Fruit fly (Drosophila melanogaster) whole organism, embryonic: ENCODE data around the gene CG13962.
A peak's percentile ranks its signal among the peaks of the same experiment; 100 is the strongest.

Experiments used
- BEAF-32 ChIP-seq: fragments of 200-800 bp; sonication (Bioruptor generic); optimal IDR thresholded peaks from 3 replicates; lab custom pipeline; 2017; ENCODE audit warnings: missing biosample characterization, missing genetic modification characterization, mild to moderate bottlenecking, moderate library complexity, missing genetic modification reagents
- Blimp-1 ChIP-seq: fragments of 200-800 bp; sonication (Bioruptor generic); optimal IDR thresholded peaks from 3 replicates; lab custom pipeline; 2018; ENCODE audit warnings: missing biosample characterization, missing genetic modification characterization, mild to moderate bottlenecking, moderate library complexity, missing genetic modification reagents
- CG10565 ChIP-seq: fragments of 200-800 bp; sonication (Bioruptor generic); optimal IDR thresholded peaks from 3 replicates; lab custom pipeline; 2016; ENCODE audit warnings: missing biosample characterization, mild to moderate bottlenecking, missing genetic modification characterization
- CG1233 ChIP-seq: fragments of 200-800 bp; sonication (Bioruptor generic); optimal IDR thresholded peaks from 4 replicates; lab custom pipeline; 2018; ENCODE audit warnings: missing biosample characterization, mild to moderate bottlenecking, missing genetic modification characterization
- CG16815 ChIP-seq: fragments of 200-800 bp; sonication (Bioruptor generic); optimal IDR thresholded peaks from 3 replicates; lab custom pipeline; 2017; ENCODE audit warnings: missing biosample characterization, mild to moderate bottlenecking, missing genetic modification characterization
- CG17186 ChIP-seq: fragments of 200-800 bp; sonication (Bioruptor generic); optimal IDR thresholded peaks from 3 replicates; lab custom pipeline; 2017; ENCODE audit warnings: missing biosample characterization, missing genetic modification reagents, missing genetic modification characterization
- CG17612 ChIP-seq: fragments of 200-800 bp; sonication (Bioruptor generic); IDR thresholded peaks from 2 replicates; pipeline ENCODE4 v1.3.6; 2022; ENCODE audit warnings: missing biosample characterization, missing genetic modification characterization
- CG18619 ChIP-seq: fragments of 200-800 bp; sonication (Bioruptor generic); optimal IDR thresholded peaks from 3 replicates; lab custom pipeline; 2017; ENCODE audit warnings: missing biosample characterization, mild to moderate bottlenecking, missing genetic modification characterization
- CG2199 ChIP-seq: fragments of 200-800 bp; sonication (Bioruptor generic); IDR thresholded peaks from 3 replicates; pipeline ENCODE4 v1.3.6; 2022; ENCODE audit warnings: missing biosample characterization, missing genetic modification characterization
- CG2678 ChIP-seq: fragments of 200-800 bp; sonication (Bioruptor generic); optimal IDR thresholded peaks from 3 replicates; lab custom pipeline; 2019; ENCODE audit warnings: missing biosample characterization, mild to moderate bottlenecking, missing genetic modification characterization, moderate library complexity
- CG3847 ChIP-seq: fragments of 200-800 bp; sonication (Bioruptor generic); IDR thresholded peaks from 2 replicates; pipeline ENCODE4 v1.3.6; 2022; ENCODE audit warnings: missing biosample characterization, missing genetic modification characterization
- CG8388 ChIP-seq: fragments of 200-800 bp; sonication (Bioruptor generic); optimal IDR thresholded peaks from 2 replicates; lab custom pipeline; 2019; ENCODE audit warnings: missing biosample characterization, mild to moderate bottlenecking, missing genetic modification characterization, moderate library complexity
- CrebB ChIP-seq: fragments of 200-800 bp; sonication (Bioruptor generic); optimal IDR thresholded peaks from 3 replicates; lab custom pipeline; 2018; ENCODE audit warnings: missing biosample characterization, mild to moderate bottlenecking, missing genetic modification characterization
- HHEX ChIP-seq: fragments of 200-800 bp; sonication (Bioruptor generic); optimal IDR thresholded peaks from 3 replicates; lab custom pipeline; 2017; ENCODE audit warnings: missing biosample characterization, mild to moderate bottlenecking, missing genetic modification characterization, missing genetic modification reagents
- HmgZ ChIP-seq: fragments of 200-800 bp; sonication (Bioruptor generic); optimal IDR thresholded peaks from 2 replicates; lab custom pipeline; 2018; ENCODE audit warnings: missing biosample characterization, mild to moderate bottlenecking, missing genetic modification characterization
- Myb ChIP-seq: fragments of 200-800 bp; sonication (Bioruptor generic); optimal IDR thresholded peaks from 2 replicates; lab custom pipeline; 2016; ENCODE audit warnings: missing biosample characterization, missing genetic modification characterization
- Nf-YB ChIP-seq: fragments of 200-800 bp; sonication (Bioruptor generic); optimal IDR thresholded peaks from 3 replicates; lab custom pipeline; 2019; ENCODE audit warnings: missing biosample characterization, mild to moderate bottlenecking, missing genetic modification characterization, moderate library complexity
- Sox100B ChIP-seq: fragments of 200-800 bp; sonication (Bioruptor generic); optimal IDR thresholded peaks from 3 replicates; lab custom pipeline; 2018; ENCODE audit warnings: missing biosample characterization, mild to moderate bottlenecking, missing genetic modification characterization
- Ssrp ChIP-seq: fragments of 200-800 bp; sonication (Bioruptor generic); optimal IDR thresholded peaks from 2 replicates; lab custom pipeline; 2018; ENCODE audit warnings: missing biosample characterization, mild to moderate bottlenecking, missing genetic modification characterization, moderate library complexity
- Taf1 ChIP-seq: fragments of 200-800 bp; sonication (Bioruptor generic); IDR thresholded peaks from 2 replicates; pipeline ENCODE4 v1.3.6; 2022; ENCODE audit warnings: missing biosample characterization, missing genetic modification characterization
- amos ChIP-seq: fragments of 200-800 bp; sonication (Bioruptor generic); IDR thresholded peaks from 2 replicates; pipeline ENCODE4 v1.3.6; 2022; ENCODE audit warnings: missing biosample characterization, missing genetic modification characterization; ENCODE audit not compliant: partially characterized antibody
- ara ChIP-seq: fragments of 200-800 bp; sonication (Bioruptor generic); IDR thresholded peaks from 2 replicates; pipeline ENCODE4 v1.3.6; 2022; ENCODE audit warnings: missing biosample characterization, missing genetic modification characterization
- crc ChIP-seq: fragments of 200-800 bp; sonication (Bioruptor generic); optimal IDR thresholded peaks from 2 replicates; lab custom pipeline; 2016; ENCODE audit warnings: missing biosample characterization, missing genetic modification characterization
- dati ChIP-seq: fragments of 200-800 bp; sonication (Bioruptor generic); IDR thresholded peaks from 2 replicates; pipeline ENCODE4 v1.3.6; 2022; ENCODE audit warnings: missing biosample characterization, missing genetic modification characterization
- dimm ChIP-seq: fragments of 200-800 bp; sonication (Bioruptor generic); IDR thresholded peaks from 2 replicates; pipeline ENCODE4 v1.3.6; 2022; ENCODE audit warnings: missing biosample characterization, missing genetic modification characterization
- disco-r ChIP-seq: fragments of 200-800 bp; sonication (Bioruptor generic); optimal IDR thresholded peaks from 2 replicates; lab custom pipeline; 2016; ENCODE audit warnings: missing biosample characterization, missing genetic modification characterization
- eve ChIP-seq, 2 experiments: fragments of >200 bp; optimal IDR thresholded peaks; 2 replicates each; lab custom pipeline; 2017; ENCODE audit warnings: missing biosample characterization in 2 of 2, missing genetic modification characterization in 2 of 2
- ftz-f1 ChIP-seq: fragments of 200-800 bp; sonication (Bioruptor generic); optimal IDR thresholded peaks from 2 replicates; lab custom pipeline; 2016; ENCODE audit warnings: missing biosample characterization, missing genetic modification characterization
- ham ChIP-seq: fragments of 200-800 bp; sonication (Bioruptor generic); IDR thresholded peaks from 2 replicates; pipeline ENCODE4 v1.3.6; 2022; ENCODE audit warnings: missing biosample characterization, missing genetic modification characterization
- hkb ChIP-seq, 2 experiments: fragments of 200-800 bp in 1 of 2; fragments of >200 bp in 1 of 2; sonication (Bioruptor generic) in 1 of 2; IDR thresholded peaks in 1 of 2; optimal IDR thresholded peaks in 1 of 2; 2 replicates each; pipeline versions ENCODE4 v1.3.6 to Lab custom; 2017 to 2022; ENCODE audit warnings: missing biosample characterization in 1 of 2, missing genetic modification characterization in 1 of 2
- lab ChIP-seq: fragments of 200-800 bp; sonication (Bioruptor generic); optimal IDR thresholded peaks from 3 replicates; lab custom pipeline; 2017; ENCODE audit warnings: missing biosample characterization, missing genetic modification characterization, mild to moderate bottlenecking, moderate library complexity, missing genetic modification reagents
- mirr ChIP-seq: fragments of 200-800 bp; sonication (Bioruptor generic); optimal IDR thresholded peaks from 3 replicates; lab custom pipeline; 2018; ENCODE audit warnings: missing biosample characterization, mild to moderate bottlenecking, missing genetic modification characterization
- prd ChIP-seq, 3 experiments: fragments of >200 bp in 2 of 3; fragments of 200-800 bp in 1 of 3; sonication (Bioruptor generic) in 1 of 3; optimal IDR thresholded peaks in 2 of 3; IDR thresholded peaks in 1 of 3; 2 replicates in 2 of 3; 3 replicates in 1 of 3; pipeline versions ENCODE4 v1.3.6 to Lab custom; 2017 to 2022; ENCODE audit warnings: missing biosample characterization in 1 of 3, missing genetic modification characterization in 1 of 3
- pzg ChIP-seq: fragments of 200-800 bp; sonication (Bioruptor generic); optimal IDR thresholded peaks from 3 replicates; lab custom pipeline; 2018; ENCODE audit warnings: missing biosample characterization, mild to moderate bottlenecking, missing genetic modification characterization, moderate library complexity
- so ChIP-seq: fragments of 200-800 bp; sonication (Bioruptor generic); IDR thresholded peaks from 3 replicates; pipeline ENCODE4 v1.3.6; 2022; ENCODE audit warnings: missing biosample characterization, missing genetic modification characterization
- sr ChIP-seq: fragments of 200-800 bp; sonication (Bioruptor generic); IDR thresholded peaks from 3 replicates; pipeline ENCODE4 v1.3.6; 2022; ENCODE audit warnings: missing biosample characterization, missing genetic modification characterization
- ssp ChIP-seq: fragments of 200-800 bp; sonication (Bioruptor generic); IDR thresholded peaks from 2 replicates; pipeline ENCODE4 v1.3.6; 2022; ENCODE audit warnings: missing biosample characterization, missing genetic modification characterization
- tgo ChIP-seq: fragments of 200-800 bp; sonication (Bioruptor generic); IDR thresholded peaks from 3 replicates; pipeline ENCODE4 v1.3.6; 2022; ENCODE audit warnings: missing biosample characterization, missing genetic modification characterization
- tx ChIP-seq: fragments of 200-800 bp; sonication (Bioruptor generic); optimal IDR thresholded peaks from 2 replicates; lab custom pipeline; 2016; ENCODE audit warnings: missing biosample characterization, missing genetic modification characterization
- vvl ChIP-seq: fragments of 200-800 bp; sonication (Bioruptor generic); IDR thresholded peaks from 2 replicates; pipeline ENCODE4 v1.3.6; 2022; ENCODE audit warnings: missing biosample characterization, missing genetic modification characterization

CG13962 gene

dm6 chr2L:19795320-19796110, 18.8 kb downstream of the CG13962 start (continued):
- TF ChIP-seq CG2199 (GFP tag; lab: Robert Waterston, UW), result no peak
- TF ChIP-seq vvl (GFP tag; lab: Robert Waterston, UW), result peak; percentile 26; the same call in 1 of the 2 replicates
- TF ChIP-seq disco-r (GFP tag; lab: Kevin White, UChicago), result peak; percentile 61
- no peak for TF ChIP-seq lab (GFP tag; lab: Kevin White, UChicago)
- TF ChIP-seq dimm (GFP tag; lab: Robert Waterston, UW), result no peak
- no peak for TF ChIP-seq ham (GFP tag; lab: Robert Waterston, UW)
- no peak for TF ChIP-seq tgo (GFP tag; lab: Robert Waterston, UW)
- TF ChIP-seq CG17186 (GFP tag; lab: Kevin White, UChicago), result peak; percentile 53
- TF ChIP-seq Ssrp (tag; lab: Kevin White, UChicago), result no peak
- no peak for TF ChIP-seq hkb (optimal IDR thresholded peaks at IDR 0.05; lab: Kevin White, UChicago)
- TF ChIP-seq hkb (GFP tag; IDR thresholded peaks at IDR 0.05; lab: Robert Waterston, UW), result no peak; the same call in 1 of the 2 replicates
- peak; percentile 3 for TF ChIP-seq Blimp-1 (GFP tag; lab: Kevin White, UChicago)
- peak; percentile 11 for TF ChIP-seq crc
- peak; percentile 39 for TF ChIP-seq Sox100B (GFP tag; lab: Kevin White, UChicago)
- no peak for TF ChIP-seq sr (GFP tag; lab: Robert Waterston, UW)
- TF ChIP-seq CG16815 (GFP tag; lab: Kevin White, UChicago), result no peak
- no peak for TF ChIP-seq ftz-f1 (GFP tag; lab: Kevin White, UChicago)
- peak; percentile 64 for TF ChIP-seq CG3847 (GFP tag; lab: Robert Waterston, UW)
- no peak for TF ChIP-seq so (GFP tag; lab: Robert Waterston, UW)
- no peak for TF ChIP-seq HHEX (GFP tag; lab: Kevin White, UChicago)
- no peak for TF ChIP-seq dati (GFP tag; lab: Robert Waterston, UW)
- TF ChIP-seq CG2678 (tag; lab: Kevin White, UChicago), result peak; percentile 33
- TF ChIP-seq ssp (GFP tag; lab: Robert Waterston, UW), result no peak
- TF ChIP-seq Nf-YB (GFP tag; lab: Kevin White, UChicago), result no peak
- TF ChIP-seq BEAF-32 (GFP tag; lab: Kevin White, UChicago), result peak; percentile 88
- no peak for TF ChIP-seq CG1233 (GFP tag; lab: Kevin White, UChicago)
- TF ChIP-seq CrebB (tag; lab: Kevin White, UChicago), result peak; percentile 22
- TF ChIP-seq prd (optimal IDR thresholded peaks at IDR 0.05; lab: Kevin White, UChicago), result no peak
- peak; percentile 62; the same call in 2 of the 3 replicates for TF ChIP-seq prd (GFP tag; IDR thresholded peaks at IDR 0.05; lab: Robert Waterston, UW)
- TF ChIP-seq tx (GFP tag; lab: Kevin White, UChicago), result no peak
- peak; percentile 55 for TF ChIP-seq Myb (GFP tag; lab: Kevin White, UChicago)
- TF ChIP-seq pzg (GFP tag; lab: Kevin White, UChicago), result peak; percentile 73
- TF ChIP-seq CG8388, result peak; percentile 40
- TF ChIP-seq amos, result peak; percentile 85
- TF ChIP-seq HmgZ, result peak; percentile 32
- TF ChIP-seq Taf1 (GFP tag; lab: Robert Waterston, UW), result no peak
- peak in 1 of 2 experiments; percentile 73 for TF ChIP-seq eve (GFP tag; optimal IDR thresholded peaks at IDR 0.05; lab: Kevin White, UChicago)
- no peak for TF ChIP-seq CG10565
- TF ChIP-seq CG17612 (GFP tag; lab: Robert Waterston, UW), result no peak
- no peak for TF ChIP-seq mirr
- peak; percentile 47 for TF ChIP-seq CG18619 (GFP tag; lab: Kevin White, UChicago)
- no peak for TF ChIP-seq ara
